Fruit fly (Drosophila melanogaster) whole organism: ENCODE data around the gene CG16743.

Source experiments
- CG8478 ChIP-seq: fragments of >200 bp; optimal IDR thresholded peaks from 2 replicates; lab custom pipeline; 2018; ENCODE audit warnings: inconsistent platforms
- EcR ChIP-seq, 2 experiments: fragments of >200 bp; optimal IDR thresholded peaks; 2 replicates each; lab custom pipeline; 2017; ENCODE audit warnings: missing biosample characterization in 2 of 2, missing genetic modification characterization in 2 of 2, missing genetic modification reagents in 2 of 2
- pan ChIP-seq: fragments of >200 bp; optimal IDR thresholded peaks from 2 replicates; lab custom pipeline; 2017
- psq ChIP-seq: fragments of >200 bp; optimal IDR thresholded peaks from 2 replicates; lab custom pipeline; 2017
- usp ChIP-seq: fragments of >200 bp; optimal IDR thresholded peaks from 2 replicates; lab custom pipeline; 2017; ENCODE audit warnings: missing biosample characterization, missing genetic modification characterization, mixed read lengths

DNA sequence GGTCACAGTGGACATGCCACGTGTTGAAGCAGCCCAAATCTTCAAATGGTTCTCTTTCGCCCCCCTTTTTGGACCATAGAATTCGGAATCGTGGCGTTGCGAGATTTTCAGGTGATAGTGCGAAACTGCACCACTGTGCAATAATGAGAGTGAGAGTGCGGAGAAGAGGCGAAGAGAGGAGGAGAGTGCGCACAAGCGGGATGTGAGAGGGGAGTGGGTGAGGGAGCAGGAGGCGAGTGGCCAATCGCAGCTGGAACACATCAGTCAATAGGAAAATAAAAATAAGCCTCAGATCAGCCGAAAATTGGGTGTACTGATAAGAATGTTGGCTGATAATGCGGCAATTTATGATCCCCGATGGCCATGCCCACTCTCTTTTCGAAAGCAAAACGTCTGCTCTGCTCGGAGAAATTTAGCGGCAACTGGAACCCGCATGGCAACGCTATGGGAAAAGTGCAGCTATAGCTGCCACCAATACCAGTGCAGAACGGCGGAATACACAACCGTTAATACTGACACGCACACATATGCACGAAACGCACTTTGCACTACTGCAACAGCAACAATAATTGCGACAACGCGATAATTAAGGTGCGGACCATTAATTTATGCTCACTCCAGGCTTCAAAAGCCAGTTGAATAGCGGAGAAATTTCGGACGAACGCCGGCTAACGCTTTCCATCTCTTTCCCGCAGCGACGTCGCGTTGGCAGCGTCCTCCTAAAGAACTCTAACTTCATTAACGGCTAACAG is 4.6 kb upstream of the CG16743 start:
- TF ChIP-seq pan (lab: Kevin White, UChicago) (no peak), psq (lab: Kevin White, UChicago) (no peak), CG8478 (no peak), usp (no peak), EcR (GFP tag; optimal IDR thresholded peaks at IDR 0.05; lab: Kevin White, UChicago) (no peak)
